Worm (Caenorhabditis elegans): ENCODE measurements around the gene C30B5.17.

Gene C30B5.17

ce11 chrII:6202910-6203309 is at the start of gene C30B5.17:
Gene C30B5.17, minus strand, starts transcription at chrII:6203010.
- TF ChIP-seq aly-2 (tag; optimal IDR thresholded peaks at IDR 0.05) (no peak), daf-19 (GFP tag; conservative IDR thresholded peaks at IDR 0.05) (no peak), zag-1 (tag; optimal IDR thresholded peaks at IDR 0.05) (no peak), nhr-41 (GFP tag; IDR thresholded peaks at IDR 0.05) (no peak), ceh-62 (tag; optimal IDR thresholded peaks at IDR 0.05) (no peak), F49E8.2 (tag; optimal IDR thresholded peaks at IDR 0.05; ENCODE audit: borderline replicate concordance) (no peak), ces-1 (GFP tag; optimal IDR thresholded peaks at IDR 0.05) (no peak), spr-3 (GFP tag; optimal IDR thresholded peaks at IDR 0.05) (no peak)

DNA sequence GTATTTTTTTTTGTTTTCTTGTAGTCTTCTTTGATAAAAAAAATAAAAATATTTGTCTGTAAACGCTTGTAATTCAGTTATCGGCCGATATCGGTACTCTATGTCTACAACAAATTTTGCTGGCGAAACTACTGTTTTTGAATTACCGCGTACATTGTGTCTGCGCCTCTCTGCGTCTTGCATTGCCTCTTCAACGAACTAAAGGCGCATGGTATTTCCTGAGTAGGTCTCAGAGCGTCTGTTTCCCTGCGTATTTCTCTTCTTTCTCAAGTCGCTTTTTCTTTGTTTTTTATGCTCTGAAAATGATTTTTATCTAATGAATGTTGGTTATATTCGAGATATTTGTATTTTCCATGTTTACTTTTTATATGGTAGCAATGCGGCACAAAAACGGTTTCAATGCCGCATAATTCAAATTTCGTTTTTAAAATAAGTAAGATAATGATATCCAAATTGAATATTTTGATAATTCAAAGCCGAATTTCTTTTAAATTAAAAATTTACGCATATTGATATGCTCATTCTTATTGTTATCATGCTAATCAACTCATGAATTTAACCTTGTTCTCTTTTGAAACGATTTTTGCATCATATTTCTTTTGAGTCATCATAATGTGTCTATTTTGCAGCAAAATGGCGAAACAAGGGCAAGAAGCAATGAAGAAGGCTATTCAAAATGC is 48.1 kb upstream of the C30B5.17 start, which contains the start of gene phb-2:
Gene phb-2, plus strand, starts transcription at position 630 of the 680 bp plus-strand sequence.
- TF ChIP-seq nhr-77 (tag; optimal IDR thresholded peaks at IDR 0.05) (peak; percentile 52), nhr-25 (tag; optimal IDR thresholded peaks at IDR 0.05; ENCODE audit: borderline replicate concordance, insufficient read depth) (peak; percentile 54), daf-19 (GFP tag; conservative IDR thresholded peaks at IDR 0.05) (0 out of 2 replicates have a peak, but pooled peaks have one; percentile 18), ama-1 (optimal IDR thresholded peaks at IDR 0.05) (peak; percentile 60), mdl-1 (tag; optimal IDR thresholded peaks at IDR 0.05) (peak in 1 of 2 experiments; percentile 0), F44E2.7 (GFP tag; IDR thresholded peaks at IDR 0.05) (no peak), nhr-102 (tag; optimal IDR thresholded peaks at IDR 0.05) (peak; percentile 23), dve-1 (tag; optimal IDR thresholded peaks at IDR 0.05; ENCODE audit: insufficient read depth) (peak; percentile 50), mep-1 (tag; optimal IDR thresholded peaks at IDR 0.05) (peak; percentile 76), egl-43 (GFP tag; IDR thresholded peaks at IDR 0.05) (no peak), T20F7.1 (GFP tag; optimal IDR thresholded peaks at IDR 0.05) (peak; percentile 67), vab-7 (GFP tag; IDR thresholded peaks at IDR 0.05) (0 out of 2 replicates have a peak, but pooled peaks have one; percentile 33), nhr-76 (tag; optimal IDR thresholded peaks at IDR 0.05) (no peak), lsy-2 (tag; optimal IDR thresholded peaks at IDR 0.05) (peak; percentile 27 to 89), mdt-29 (GFP tag; IDR thresholded peaks at IDR 0.05) (no peak), T26A8.4 (GFP tag; IDR thresholded peaks at IDR 0.05) (peak; percentile 70), php-3 (GFP tag; IDR thresholded peaks at IDR 0.05) (0 out of 2 replicates have a peak, but pooled peaks have one; percentile 34), hlh-11 (tag; optimal IDR thresholded peaks at IDR 0.05) (peak; percentile 53), nhr-28 (tag; optimal IDR thresholded peaks at IDR 0.05) (peak; percentile 77), unc-130 (GFP tag; optimal IDR thresholded peaks at IDR 0.05) (peak; percentile 55), pha-4 (GFP tag; IDR thresholded peaks at IDR 0.05) (peak; percentile 48; the same call in 1 of the 2 replicates), pha-4 (tag; optimal IDR thresholded peaks at IDR 0.05) (peak; percentile 80), dmd-6 (GFP tag; IDR thresholded peaks at IDR 0.05) (peak; percentile 38), mes-2 (tag; optimal IDR thresholded peaks at IDR 0.05; ENCODE audit: poor library complexity, severe bottlenecking) (peak; percentile 87), hif-1 (tag; optimal IDR thresholded peaks at IDR 0.05) (peak in 1 of 2 experiments; percentile 45), rbr-2 (tag; optimal IDR thresholded peaks at IDR 0.05) (peak; percentile 68), duxl-1 (tag; optimal IDR thresholded peaks at IDR 0.05; ENCODE audit: poor library complexity) (peak; percentile 40), hlh-30 (tag; optimal IDR thresholded peaks at IDR 0.05; ENCODE audit: insufficient read depth) (peak; percentile 81), dpl-1 (GFP tag; optimal IDR thresholded peaks at IDR 0.05) (peak; percentile 94), daf-16 (GFP tag; optimal IDR thresholded peaks at IDR 0.05) (no peak), daf-16 (tag; optimal IDR thresholded peaks at IDR 0.05) (peak; percentile 83), set-16 (GFP tag; IDR thresholded peaks at IDR 0.05) (no peak), ces-1 (GFP tag; optimal IDR thresholded peaks at IDR 0.05) (no peak), hmg-1.1 (GFP tag; IDR thresholded peaks at IDR 0.05) (peak; percentile 77), fkh-10 (GFP tag; optimal IDR thresholded peaks at IDR 0.05) (no peak), lin-13 (GFP tag; optimal IDR thresholded peaks at IDR 0.05) (peak; percentile 63), nhr-6 (tag; optimal IDR thresholded peaks at IDR 0.05) (peak; percentile 79), lin-38 (GFP tag; IDR thresholded peaks at IDR 0.05) (peak; percentile 73), nhr-11 (tag; optimal IDR thresholded peaks at IDR 0.05) (peak; percentile 41), aha-1 (tag) (peak; percentile 95), ctbp-1 (GFP tag; IDR thresholded peaks at IDR 0.05) (no peak)
